Worm (Caenorhabditis elegans): ENCODE measurements around the gene Y46D2A.3.

Gene Y46D2A.3

ce11 chrII:3313442-3313841 is 13.6 kb downstream of the Y46D2A.3 start, which contains the start of gene F39E9.6:
Gene F39E9.6, minus strand, starts transcription at chrII:3313542.
- TF ChIP-seq sdz-38 (tag; optimal IDR thresholded peaks at IDR 0.05) (no peak), mcd-1 (GFP tag; IDR thresholded peaks at IDR 0.05) (no peak), lir-1 (GFP tag; conservative IDR thresholded peaks at IDR 0.05) (no peak), F37B4.10 (GFP tag; IDR thresholded peaks at IDR 0.05) (no peak), nhr-90 (tag; optimal IDR thresholded peaks at IDR 0.05) (no peak), Y53F4B.3 (GFP tag; IDR thresholded peaks at IDR 0.05) (no peak), dox-1 (GFP tag; IDR thresholded peaks at IDR 0.05) (no peak), ztf-6 (GFP tag; IDR thresholded peaks at IDR 0.05) (no peak), lag-1 (GFP tag; IDR thresholded peaks at IDR 0.05) (no peak), xnd-1 (tag; optimal IDR thresholded peaks at IDR 0.05) (no peak), cebp-1 (GFP tag; IDR thresholded peaks at IDR 0.05) (no peak), cebp-1 (tag; optimal IDR thresholded peaks at IDR 0.05) (no peak), lin-26 (GFP tag; IDR thresholded peaks at IDR 0.05) (no peak), rcor-1 (GFP tag; IDR thresholded peaks at IDR 0.05) (no peak), lin-54 (GFP tag; optimal IDR thresholded peaks at IDR 0.05) (no peak)

ce11 chrII:3310957-3311657 is 15.9 kb downstream of the Y46D2A.3 start:
- TF ChIP-seq him-1 (tag; optimal IDR thresholded peaks at IDR 0.05) (peak; percentile 4), tbp1 (GFP tag; optimal IDR thresholded peaks at IDR 0.05) (peak; percentile 65), repo-1 (tag; optimal IDR thresholded peaks at IDR 0.05) (no peak), aptf-3 (GFP tag; IDR thresholded peaks at IDR 0.05) (no peak), nhr-27 (tag; optimal IDR thresholded peaks at IDR 0.05) (no peak), Y56A3A.18 (GFP tag; IDR thresholded peaks at IDR 0.05) (no peak), nhr-80 (tag; optimal IDR thresholded peaks at IDR 0.05) (peak; percentile 41), snpc-1.1 (tag; optimal IDR thresholded peaks at IDR 0.05; ENCODE audit: insufficient read depth) (no peak), unc-130 (GFP tag; optimal IDR thresholded peaks at IDR 0.05) (no peak), gei-17 (GFP tag; optimal IDR thresholded peaks at IDR 0.05) (no peak), pbrm-1 (GFP tag; IDR thresholded peaks at IDR 0.05) (no peak), lag-1 (GFP tag; IDR thresholded peaks at IDR 0.05) (no peak), nfya-2 (GFP tag; IDR thresholded peaks at IDR 0.05) (no peak), Y67H2A.10 (GFP tag; conservative IDR thresholded peaks at IDR 0.05) (no peak), nfyb-1 (GFP tag; IDR thresholded peaks at IDR 0.05) (no peak), egl-18 (GFP tag; IDR thresholded peaks at IDR 0.05) (no peak), egl-44 (GFP tag; IDR thresholded peaks at IDR 0.05) (no peak), rpc-1 (optimal IDR thresholded peaks at IDR 0.05) (peak; percentile 31), rpc-1 (tag; optimal IDR thresholded peaks at IDR 0.05) (peak; percentile 73), F23B12.7 (tag; optimal IDR thresholded peaks at IDR 0.05; ENCODE audit: insufficient read depth) (no peak), let-526 (GFP tag; IDR thresholded peaks at IDR 0.05) (no peak), bed-1 (GFP tag; IDR thresholded peaks at IDR 0.05) (no peak), hmg-1.2 (GFP tag; IDR thresholded peaks at IDR 0.05) (no peak), mes-4 (tag; optimal IDR thresholded peaks at IDR 0.05) (no peak), chd-7 (tag; optimal IDR thresholded peaks at IDR 0.05) (no peak), Y53F4B.3 (GFP tag; IDR thresholded peaks at IDR 0.05) (no peak), ztf-25 (GFP tag; IDR thresholded peaks at IDR 0.05) (no peak), B0261.1 (tag; optimal IDR thresholded peaks at IDR 0.05) (peak; percentile 19), F57C9.4 (tag; optimal IDR thresholded peaks at IDR 0.05) (no peak)
